Worm (Caenorhabditis elegans) whole organism, young adult: ENCODE data around the gene idi-1.
A peak's percentile ranks its signal among the peaks of the same experiment; 100 is the strongest.

Experiments used
- B0019.2 ChIP-seq: fragments of 200-800 bp; sonication (Bioruptor generic); conservative IDR thresholded peaks from 2 replicates; pipeline ENCODE4 v1.3.6; 2022; ENCODE audit warnings: missing genetic modification reagents, missing genetic modification characterization, missing compliant biosample characterization
- B0261.1 ChIP-seq: sonication (generic microtip); optimal IDR thresholded peaks from 2 replicates; lab custom pipeline; 2016; ENCODE audit warnings: mild to moderate bottlenecking, missing genetic modification characterization, moderate library complexity, missing compliant biosample characterization
- D2030.7 ChIP-seq: fragments of 200-800 bp; sonication (Bioruptor generic); IDR thresholded peaks from 2 replicates; pipeline ENCODE4 v1.3.6; 2022; ENCODE audit warnings: missing genetic modification reagents, missing genetic modification characterization, missing compliant biosample characterization
- F22D6.2 ChIP-seq: sonication (generic microtip); optimal IDR thresholded peaks from 2 replicates; lab custom pipeline; 2016; ENCODE audit warnings: mild to moderate bottlenecking, missing genetic modification characterization, missing compliant biosample characterization
- F33H1.4 ChIP-seq: fragments of 200-800 bp; sonication (Bioruptor generic); IDR thresholded peaks from 2 replicates; pipeline ENCODE4 v1.3.6; 2022; ENCODE audit warnings: missing genetic modification reagents, missing genetic modification characterization, missing compliant biosample characterization
- F52B5.7 ChIP-seq: sonication (generic microtip); optimal IDR thresholded peaks from 2 replicates; lab custom pipeline; 2016; ENCODE audit warnings: mild to moderate bottlenecking, missing genetic modification characterization, missing compliant biosample characterization
- F57A8.1 ChIP-seq: fragments of 200-800 bp; sonication (Bioruptor generic); optimal IDR thresholded peaks from 2 replicates; lab custom pipeline; 2018; ENCODE audit warnings: mild to moderate bottlenecking, missing genetic modification characterization, moderate library complexity, missing compliant biosample characterization
- K11D2.4 ChIP-seq: fragments of 200-800 bp; sonication (Bioruptor generic); IDR thresholded peaks from 2 replicates; pipeline ENCODE4 v1.3.6; 2022; ENCODE audit warnings: missing genetic modification reagents, missing genetic modification characterization, missing compliant biosample characterization
- K12H6.12 ChIP-seq: fragments of 200-800 bp; sonication (Bioruptor generic); optimal IDR thresholded peaks from 2 replicates; lab custom pipeline; 2018; ENCODE audit warnings: mild to moderate bottlenecking, missing genetic modification characterization, missing compliant biosample characterization
- T07F8.4 ChIP-seq: sonication (generic microtip); optimal IDR thresholded peaks from 2 replicates; lab custom pipeline; 2016; ENCODE audit warnings: mild to moderate bottlenecking, missing genetic modification characterization, moderate library complexity, missing compliant biosample characterization
- Y56A3A.18 ChIP-seq: fragments of 200-800 bp; sonication (Bioruptor generic); IDR thresholded peaks from 2 replicates; pipeline ENCODE4 v1.3.6; 2022; ENCODE audit warnings: missing genetic modification reagents, missing genetic modification characterization, missing compliant biosample characterization
- Y79H2A.3 ChIP-seq: fragments of 200-800 bp; sonication (Bioruptor generic); conservative IDR thresholded peaks from 2 replicates; pipeline ENCODE4 v1.3.6; 2022; ENCODE audit warnings: missing genetic modification reagents, missing genetic modification characterization, missing compliant biosample characterization
- athp-1 ChIP-seq: sonication (generic microtip); optimal IDR thresholded peaks from 2 replicates; lab custom pipeline; 2017; ENCODE audit warnings: mild to moderate bottlenecking, missing genetic modification characterization, missing compliant biosample characterization
- bed-1 ChIP-seq: fragments of 200-800 bp; sonication (Bioruptor generic); IDR thresholded peaks from 2 replicates; pipeline ENCODE4 v1.3.6; 2022; ENCODE audit warnings: missing genetic modification reagents, missing genetic modification characterization, missing compliant biosample characterization
- cebp-2 ChIP-seq: fragments of 200-800 bp; sonication (Bioruptor generic); IDR thresholded peaks from 2 replicates; pipeline ENCODE4 v1.3.6; 2022; ENCODE audit warnings: missing genetic modification characterization, missing compliant biosample characterization
- ceh-40 ChIP-seq: fragments of 200-800 bp; sonication (Bioruptor generic); IDR thresholded peaks from 2 replicates; pipeline ENCODE4 v1.3.6; 2022; ENCODE audit warnings: missing genetic modification characterization, missing compliant biosample characterization
- dpff-1 ChIP-seq: sonication (generic microtip); optimal IDR thresholded peaks from 2 replicates; lab custom pipeline; 2017; ENCODE audit warnings: mild to moderate bottlenecking, missing genetic modification characterization, missing compliant biosample characterization
- dpl-1 ChIP-seq: fragments of 150-350 bp; optimal IDR thresholded peaks from 2 replicates; lab custom pipeline; 2014; ENCODE audit warnings: missing biosample characterization, missing genetic modification reagents, missing genetic modification characterization
- efl-1 ChIP-seq: fragments of 150-350 bp; optimal IDR thresholded peaks from 2 replicates; lab custom pipeline; 2014; ENCODE audit warnings: missing biosample characterization, missing genetic modification reagents, missing genetic modification characterization
- egl-44 ChIP-seq: fragments of 200-800 bp; sonication (Bioruptor generic); IDR thresholded peaks from 2 replicates; pipeline ENCODE4 v1.3.6; 2022; ENCODE audit warnings: missing genetic modification reagents, missing genetic modification characterization, missing compliant biosample characterization
- ekl-4 ChIP-seq: fragments of 200-800 bp; sonication (Bioruptor generic); IDR thresholded peaks from 2 replicates; pipeline ENCODE4 v1.3.6; 2022; ENCODE audit warnings: missing genetic modification reagents, missing genetic modification characterization, missing compliant biosample characterization
- fkh-3 ChIP-seq: sonication (generic microtip); optimal IDR thresholded peaks from 2 replicates; lab custom pipeline; 2016; ENCODE audit warnings: mild to moderate bottlenecking, missing genetic modification characterization, missing compliant biosample characterization
- hmg-1.2 ChIP-seq: fragments of 200-800 bp; sonication (Bioruptor generic); IDR thresholded peaks from 2 replicates; pipeline ENCODE4 v1.3.6; 2022; ENCODE audit warnings: missing genetic modification reagents, missing genetic modification characterization, missing compliant biosample characterization
- let-526 ChIP-seq: fragments of 200-800 bp; sonication (Bioruptor generic); IDR thresholded peaks from 2 replicates; pipeline ENCODE4 v1.3.6; 2022; ENCODE audit warnings: missing genetic modification reagents, missing genetic modification characterization, missing compliant biosample characterization
- lsl-1 ChIP-seq: fragments of 200-800 bp; sonication (Bioruptor generic); optimal IDR thresholded peaks from 2 replicates; lab custom pipeline; 2018; ENCODE audit warnings: mild to moderate bottlenecking, missing genetic modification characterization, moderate library complexity, missing compliant biosample characterization
- madf-6 ChIP-seq: fragments of 200-800 bp; sonication (Bioruptor generic); IDR thresholded peaks from 2 replicates; pipeline ENCODE4 v1.3.6; 2022; ENCODE audit warnings: missing genetic modification reagents, missing genetic modification characterization, missing compliant biosample characterization
- madf-8 ChIP-seq: fragments of 200-800 bp; sonication (Bioruptor generic); conservative IDR thresholded peaks from 2 replicates; pipeline ENCODE4 v1.3.6; 2022; ENCODE audit warnings: missing genetic modification reagents, missing genetic modification characterization, missing compliant biosample characterization
- mel-28 ChIP-seq: sonication (generic microtip); optimal IDR thresholded peaks from 2 replicates; lab custom pipeline; 2016; ENCODE audit warnings: borderline replicate concordance, mild to moderate bottlenecking, missing genetic modification characterization, missing compliant biosample characterization
- mes-4 ChIP-seq: sonication (generic microtip); optimal IDR thresholded peaks from 2 replicates; lab custom pipeline; 2016; ENCODE audit warnings: missing genotype, missing genetic modification characterization, missing compliant biosample characterization
- nfya-1 ChIP-seq: sonication (generic microtip); optimal IDR thresholded peaks from 2 replicates; lab custom pipeline; 2017; ENCODE audit warnings: antibody characterized with exemption, missing compliant biosample characterization, missing genetic modification characterization, borderline replicate concordance; ENCODE audit not compliant: insufficient read depth
- nhr-27 ChIP-seq: fragments of 200-800 bp; sonication (Bioruptor generic); optimal IDR thresholded peaks from 2 replicates; lab custom pipeline; 2018; ENCODE audit warnings: mild to moderate bottlenecking, missing genetic modification characterization, moderate library complexity, missing compliant biosample characterization
- nhr-90 ChIP-seq: sonication (generic microtip); optimal IDR thresholded peaks from 2 replicates; lab custom pipeline; 2016; ENCODE audit warnings: missing genotype, mild to moderate bottlenecking, missing genetic modification characterization, missing compliant biosample characterization
- pbrm-1 ChIP-seq: fragments of 200-800 bp; sonication (Bioruptor generic); IDR thresholded peaks from 2 replicates; pipeline ENCODE4 v1.3.6; 2022; ENCODE audit warnings: missing genetic modification reagents, missing genetic modification characterization, missing compliant biosample characterization
- rpc-1 ChIP-seq, 2 experiments: fragments of 150-350 bp in 1 of 2; sonication (generic microtip) in 1 of 2; optimal IDR thresholded peaks; 2 replicates each; lab custom pipeline; 2014 to 2018; ENCODE audit warnings: missing biosample characterization in 1 of 2, missing genetic modification characterization in 1 of 2, missing genetic modification reagents in 1 of 2, missing genotype in 1 of 2
- sea-2 ChIP-seq: fragments of 200-800 bp; sonication (Bioruptor generic); IDR thresholded peaks from 2 replicates; pipeline ENCODE4 v1.3.6; 2022; ENCODE audit warnings: missing genetic modification characterization, missing compliant biosample characterization
- somi-1 ChIP-seq: fragments of 200-800 bp; sonication (Bioruptor generic); optimal IDR thresholded peaks from 2 replicates; lab custom pipeline; 2018; ENCODE audit warnings: mild to moderate bottlenecking, missing genetic modification characterization, missing compliant biosample characterization
- tbp1 ChIP-seq: fragments of 200-800 bp; sonication (Bioruptor generic); optimal IDR thresholded peaks from 2 replicates; lab custom pipeline; 2018; ENCODE audit warnings: mild to moderate bottlenecking, missing genetic modification characterization, missing compliant biosample characterization
- unc-130 ChIP-seq: sonication (generic microtip); optimal IDR thresholded peaks from 2 replicates; lab custom pipeline; 2016; ENCODE audit warnings: missing genetic modification reagents, missing genetic modification characterization, missing compliant biosample characterization
- xnd-1 ChIP-seq: sonication (generic microtip); optimal IDR thresholded peaks from 2 replicates; lab custom pipeline; 2016; ENCODE audit warnings: missing genotype, missing genetic modification reagents, missing genetic modification characterization, missing compliant biosample characterization
- ztf-6 ChIP-seq: fragments of 200-800 bp; sonication (Bioruptor generic); IDR thresholded peaks from 2 replicates; pipeline ENCODE4 v1.3.6; 2022; ENCODE audit warnings: missing genetic modification reagents, missing genetic modification characterization, missing compliant biosample characterization

The idi-1 gene

ce11 chrIII:8069206-8069605 is 22.3 kb upstream of the idi-1 start (continued):
- TF ChIP-seq rpc-1 (optimal IDR thresholded peaks at IDR 0.05; lab: Kevin White, UChicago) (peak; percentile 66), rpc-1 (tag; optimal IDR thresholded peaks at IDR 0.05; lab: Kevin White, UChicago) (peak; percentile 74), tbp1 (GFP tag; lab: Kevin White, UChicago) (peak; percentile 92), B0261.1 (peak; percentile 72), madf-8 (GFP tag; lab: Robert Waterston, UW) (no peak), egl-44 (0 out of 2 replicates have a peak, but pooled peaks have one; percentile 11)

DNA sequence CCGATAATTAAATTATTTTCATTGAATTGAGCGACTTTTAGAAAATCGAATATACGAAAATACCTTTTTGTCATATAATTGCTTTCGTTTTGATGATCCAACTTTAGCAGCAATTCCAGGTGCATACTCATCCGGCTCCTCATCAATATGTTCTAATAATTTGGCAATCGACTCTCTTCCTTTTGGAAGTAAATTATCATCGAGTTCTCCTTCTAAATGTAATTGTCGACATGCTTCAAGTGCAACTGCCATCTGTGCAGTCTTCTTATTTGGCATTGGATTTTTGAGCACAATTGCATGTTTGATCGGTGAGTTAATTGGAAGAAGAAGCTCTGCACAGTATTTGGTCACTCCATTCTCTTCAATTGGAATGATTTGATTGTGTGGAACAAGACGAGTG is 14.3 kb upstream of the idi-1 start:
- TF ChIP-seq fkh-3 (tag; lab: Kevin White, UChicago): no peak
- TF ChIP-seq unc-130 (GFP tag; lab: Kevin White, UChicago): no peak
- TF ChIP-seq efl-1: no peak
- no peak for TF ChIP-seq ekl-4 (GFP tag; lab: Robert Waterston, UW)
- TF ChIP-seq xnd-1 (tag; lab: Kevin White, UChicago): no peak
- TF ChIP-seq F22D6.2 (tag; lab: Kevin White, UChicago): no peak
- TF ChIP-seq ztf-6: no peak
- no peak for TF ChIP-seq Y79H2A.3
- no peak for TF ChIP-seq somi-1 (GFP tag; lab: Kevin White, UChicago)
- no peak for TF ChIP-seq let-526 (GFP tag; lab: Robert Waterston, UW)

- TF ChIP-seq pbrm-1 (GFP tag; lab: Robert Waterston, UW): no peak
- TF ChIP-seq B0261.1: no peak
- no peak for TF ChIP-seq B0019.2 (GFP tag; lab: Robert Waterston, UW)
- TF ChIP-seq Y56A3A.18 (GFP tag; lab: Robert Waterston, UW): no peak
- TF ChIP-seq mes-4 (tag; lab: Kevin White, UChicago): no peak
- no peak for TF ChIP-seq hmg-1.2
- TF ChIP-seq ceh-40 (GFP tag; lab: Robert Waterston, UW): no peak
- TF ChIP-seq bed-1 (GFP tag; lab: Robert Waterston, UW): no peak
- TF ChIP-seq cebp-2 (GFP tag; lab: Robert Waterston, UW): no peak
- TF ChIP-seq efl-1: peak; percentile 67
- no peak for TF ChIP-seq dpff-1 (tag; lab: Kevin White, UChicago)
- TF ChIP-seq nhr-90: no peak
- TF ChIP-seq nfya-1 (tag; lab: Kevin White, UChicago): no peak
- no peak for TF ChIP-seq mel-28
- TF ChIP-seq egl-44: no peak
- 0 out of 2 replicates have a peak, but pooled peaks have one; percentile 35 for TF ChIP-seq madf-6 (GFP tag; lab: Robert Waterston, UW)
- TF ChIP-seq F33H1.4: peak; percentile 63
- TF ChIP-seq lsl-1 (GFP tag; lab: Kevin White, UChicago): peak; percentile 68
- TF ChIP-seq F52B5.7 (tag; lab: Kevin White, UChicago): no peak
- no peak for TF ChIP-seq K11D2.4 (GFP tag; lab: Robert Waterston, UW)
- TF ChIP-seq dpl-1 (GFP tag; lab: Kevin White, UChicago): peak; percentile 36
- TF ChIP-seq D2030.7 (GFP tag; lab: Robert Waterston, UW): peak; percentile 32; the same call in 1 of the 2 replicates
- TF ChIP-seq fkh-3 (tag; lab: Kevin White, UChicago): no peak
- no peak for TF ChIP-seq K12H6.12 (tag; lab: Kevin White, UChicago)
- TF ChIP-seq nhr-27: no peak
- no peak for TF ChIP-seq ekl-4 (GFP tag; lab: Robert Waterston, UW)
- no peak for TF ChIP-seq F57A8.1 (GFP tag; lab: Kevin White, UChicago)
- TF ChIP-seq sea-2 (GFP tag; lab: Robert Waterston, UW): no peak
- no peak for TF ChIP-seq athp-1 (tag; lab: Kevin White, UChicago)
- TF ChIP-seq T07F8.4 (tag; lab: Kevin White, UChicago): no peak
Observed at ce11 chrIII:8080165-8080738, 11.3 kb upstream of the idi-1 start, which contains the start of the genes dcr-1 and apc-2. dcr-1 (minus strand) TSS chrIII:8080281. apc-2 (plus strand) TSS chrIII:8080629.
